Fruit fly (Drosophila melanogaster) whole organism, embryonic: ENCODE data around the gene TwdlC.

Experiments
- CG12391 ChIP-seq: fragments of 200-800 bp; sonication (Bioruptor generic); optimal IDR thresholded peaks from 3 replicates; lab custom pipeline; 2018; ENCODE audit warnings: missing biosample characterization, mild to moderate bottlenecking, missing genetic modification characterization, moderate library complexity
- CG18476 ChIP-seq: fragments of 200-800 bp; sonication (Bioruptor generic); optimal IDR thresholded peaks from 2 replicates; lab custom pipeline; 2016; ENCODE audit warnings: missing biosample characterization, mild to moderate bottlenecking, missing genetic modification characterization
- CG6175 ChIP-seq: fragments of 200-800 bp; sonication (Bioruptor generic); IDR thresholded peaks from 3 replicates; pipeline ENCODE4 v1.3.6; 2022; ENCODE audit warnings: missing biosample characterization, missing genetic modification characterization
- CG6254 ChIP-seq: fragments of 200-800 bp; sonication (Bioruptor generic); optimal IDR thresholded peaks from 3 replicates; lab custom pipeline; 2017; ENCODE audit warnings: mild to moderate bottlenecking, missing biosample characterization, missing genetic modification reagents, missing genetic modification characterization
- HLHmδ ChIP-seq: fragments of 200-800 bp; sonication (Bioruptor generic); optimal IDR thresholded peaks from 2 replicates; lab custom pipeline; 2018; ENCODE audit warnings: missing biosample characterization, mild to moderate bottlenecking, missing genetic modification characterization, moderate library complexity
- Stat92E ChIP-seq, 3 experiments: fragments of >200 bp in 2 of 3; fragments of 200-800 bp in 1 of 3; sonication (Bioruptor generic) in 1 of 3; optimal IDR thresholded peaks; 2 replicates each; lab custom pipeline; 2017 to 2019; ENCODE audit warnings: missing biosample characterization in 3 of 3, missing genetic modification characterization in 3 of 3, mild to moderate bottlenecking in 1 of 3, moderate library complexity in 1 of 3
- bbx ChIP-seq: fragments of 200-800 bp; sonication (Bioruptor generic); IDR thresholded peaks from 2 replicates; pipeline ENCODE4 v1.3.6; 2022; ENCODE audit warnings: missing biosample characterization, missing genetic modification characterization; ENCODE audit not compliant: partially characterized antibody
- fd102C ChIP-seq: fragments of 200-800 bp; sonication (Bioruptor generic); optimal IDR thresholded peaks from 2 replicates; lab custom pipeline; 2018; ENCODE audit warnings: missing biosample characterization, mild to moderate bottlenecking, missing genetic modification characterization, moderate library complexity
- grau ChIP-seq: fragments of 200-800 bp; optimal IDR thresholded peaks from 3 replicates; lab custom pipeline; 2019; ENCODE audit warnings: missing biosample characterization, mild to moderate bottlenecking, missing genetic modification characterization, moderate library complexity
- kay ChIP-seq: fragments of 200-800 bp; sonication (Bioruptor generic); optimal IDR thresholded peaks from 2 replicates; lab custom pipeline; 2016; ENCODE audit warnings: missing biosample characterization, missing genetic modification characterization
- pan ChIP-seq, 4 experiments: fragments of >200 bp in 3 of 4; fragments of 200-800 bp in 1 of 4; sonication (Bioruptor generic) in 1 of 4; optimal IDR thresholded peaks in 3 of 4; IDR thresholded peaks in 1 of 4; 2 replicates each; pipeline versions ENCODE4 v1.3.6 to Lab custom; 2017 to 2022; ENCODE audit warnings: missing biosample characterization in 2 of 4, missing genetic modification characterization in 2 of 4, mixed read lengths in 1 of 4
- ranshi ChIP-seq: fragments of 200-800 bp; sonication (Bioruptor generic); IDR thresholded peaks from 2 replicates; pipeline ENCODE4 v1.3.6; 2022; ENCODE audit warnings: missing biosample characterization, missing genetic modification characterization
- scrt ChIP-seq: fragments of 200-800 bp; sonication (Bioruptor generic); optimal IDR thresholded peaks from 2 replicates; lab custom pipeline; 2018; ENCODE audit warnings: missing biosample characterization, mild to moderate bottlenecking, missing genetic modification characterization, moderate library complexity

dm6 chr3R:26957132-26957531 lies 37.5 kb upstream of the TwdlC start:
- TF ChIP-seq scrt (GFP tag; lab: Kevin White, UChicago): no peak
- no peak for TF ChIP-seq kay (GFP tag; lab: Kevin White, UChicago)
- no peak for TF ChIP-seq bbx (GFP tag; lab: Robert Waterston, UW)
- TF ChIP-seq CG12391 (tag; lab: Kevin White, UChicago): no peak
- TF ChIP-seq fd102C (GFP tag; lab: Kevin White, UChicago): no peak
- no peak for TF ChIP-seq HLHmδ (GFP tag; lab: Kevin White, UChicago)
- no peak for TF ChIP-seq ranshi (GFP tag; lab: Robert Waterston, UW)
- no peak for TF ChIP-seq Stat92E (GFP tag; optimal IDR thresholded peaks at IDR 0.05; lab: Kevin White, UChicago)
- TF ChIP-seq CG6175 (GFP tag; lab: Robert Waterston, UW): no peak
- no peak for TF ChIP-seq grau
- no peak for TF ChIP-seq pan (optimal IDR thresholded peaks at IDR 0.05; lab: Kevin White, UChicago)
- no peak for TF ChIP-seq pan (GFP tag; optimal IDR thresholded peaks at IDR 0.05 in 1 of 2, IDR thresholded peaks at IDR 0.05 in 1 of 2)
- no peak for TF ChIP-seq CG18476 (GFP tag; lab: Kevin White, UChicago)
- TF ChIP-seq CG6254 (GFP tag; lab: Kevin White, UChicago): no peak
